Worm (Caenorhabditis elegans) whole organism, L4 larva: ENCODE data around the gene fbxa-163.

Experiments used
- mdl-1 ChIP-seq, 2 experiments: fragments of 150-350 bp in 1 of 2; sonication (generic microtip) in 1 of 2; optimal IDR thresholded peaks; 2 replicates each; lab custom pipeline; 2014 to 2017; ENCODE audit warnings: missing biosample characterization in 2 of 2, missing genetic modification characterization in 2 of 2
- pha-4 ChIP-seq, 2 experiments: fragments of 150-350 bp in 1 of 2; fragments of 200-800 bp in 1 of 2; sonication (Bioruptor generic) in 1 of 2; IDR thresholded peaks in 1 of 2; optimal IDR thresholded peaks in 1 of 2; 2 replicates each; pipeline versions ENCODE4 v1.3.6 to Lab custom; 2014 to 2022; ENCODE audit warnings: missing genetic modification characterization in 2 of 2, missing genetic modification reagents in 2 of 2, missing biosample characterization in 1 of 2, missing compliant biosample characterization in 1 of 2

DNA sequence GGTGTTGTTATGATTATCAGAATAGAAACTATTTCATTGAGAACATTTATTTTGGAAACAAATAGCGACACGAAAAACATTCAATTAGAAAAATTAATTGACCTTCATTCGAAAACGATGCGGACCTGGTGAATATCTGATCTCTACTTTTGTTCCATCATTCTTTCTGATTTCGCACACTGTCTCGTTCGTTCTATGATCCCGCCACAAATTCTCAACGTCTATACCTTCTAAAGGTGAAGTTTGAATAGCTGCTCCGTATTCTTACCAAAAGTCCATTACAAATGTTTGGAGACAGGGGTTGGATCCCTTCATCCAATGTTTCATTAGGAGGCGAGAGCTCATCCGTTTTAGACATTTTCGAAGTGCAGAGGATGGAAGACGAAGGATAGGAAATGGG is 41.3 kb upstream of the fbxa-163 start, which contains the start of gene fbxb-16:
- TF ChIP-seq pha-4 (GFP tag; IDR thresholded peaks at IDR 0.05; lab: Robert Waterston, UW) (no peak), pha-4 (tag; optimal IDR thresholded peaks at IDR 0.05; lab: Kevin White, UChicago) (no peak), mdl-1 (tag; optimal IDR thresholded peaks at IDR 0.05; lab: Kevin White, UChicago) (no peak)
